Worm (Caenorhabditis elegans) whole organism, mixed stage, embryonic: Measurements from ENCODE around the gene bmk-1.

Experiments
- M03D4.4 ChIP-seq: sonication (generic microtip); optimal IDR thresholded peaks from 2 replicates; lab custom pipeline; 2017; ENCODE audit warnings: mild to moderate bottlenecking, missing genetic modification characterization, missing compliant biosample characterization
- bed-3 ChIP-seq: fragments of 200-800 bp; sonication (Bioruptor generic); optimal IDR thresholded peaks from 3 replicates; lab custom pipeline; 2018; ENCODE audit warnings: mild to moderate bottlenecking, missing genetic modification characterization, moderate library complexity, missing compliant biosample characterization
- blmp-1 ChIP-seq: fragments of 150-350 bp; optimal IDR thresholded peaks from 2 replicates; lab custom pipeline; 2014; ENCODE audit warnings: missing biosample characterization, missing genetic modification characterization
- ceh-83 ChIP-seq: fragments of 200-800 bp; sonication (Bioruptor generic); optimal IDR thresholded peaks from 2 replicates; lab custom pipeline; 2018; ENCODE audit warnings: mild to moderate bottlenecking, missing genetic modification characterization, missing compliant biosample characterization
- ces-1 ChIP-seq: fragments of 150-350 bp; optimal IDR thresholded peaks from 2 replicates; lab custom pipeline; 2014; ENCODE audit warnings: missing biosample characterization, missing genetic modification reagents, missing genetic modification characterization
- cnd-1 ChIP-seq: fragments of 200-800 bp; sonication (Bioruptor generic); optimal IDR thresholded peaks from 2 replicates; lab custom pipeline; 2018; ENCODE audit warnings: mild to moderate bottlenecking, missing genetic modification characterization, missing compliant biosample characterization
- drap-1 ChIP-seq: fragments of 200-800 bp; sonication (Bioruptor generic); optimal IDR thresholded peaks from 3 replicates; lab custom pipeline; 2018; ENCODE audit warnings: mild to moderate bottlenecking, missing genetic modification characterization, missing compliant biosample characterization
- flh-1 ChIP-seq: fragments of 200-800 bp; sonication (Bioruptor generic); optimal IDR thresholded peaks from 2 replicates; lab custom pipeline; 2018; ENCODE audit warnings: mild to moderate bottlenecking, missing genetic modification characterization, moderate library complexity, missing compliant biosample characterization
- ham-2 ChIP-seq: fragments of 200-800 bp; sonication (Bioruptor generic); optimal IDR thresholded peaks from 2 replicates; lab custom pipeline; 2018; ENCODE audit warnings: mild to moderate bottlenecking, missing genetic modification characterization, missing compliant biosample characterization
- hlh-1 ChIP-seq: fragments of 150-350 bp; optimal IDR thresholded peaks from 2 replicates; lab custom pipeline; 2014; ENCODE audit warnings: missing biosample characterization, missing genetic modification reagents, missing genetic modification characterization
- lin-13 ChIP-seq: fragments of 150-350 bp; optimal IDR thresholded peaks from 2 replicates; lab custom pipeline; 2014; ENCODE audit warnings: missing biosample characterization, missing genetic modification characterization
- lin-32 ChIP-seq: fragments of 200-800 bp; sonication (Bioruptor generic); optimal IDR thresholded peaks from 2 replicates; lab custom pipeline; 2018; ENCODE audit warnings: mild to moderate bottlenecking, missing genetic modification characterization, missing compliant biosample characterization
- lsy-2 ChIP-seq: fragments of 150-350 bp; optimal IDR thresholded peaks from 2 replicates; lab custom pipeline; 2014; ENCODE audit warnings: missing biosample characterization, missing genetic modification characterization
- mab-5 ChIP-seq: fragments of 150-350 bp; optimal IDR thresholded peaks from 2 replicates; lab custom pipeline; 2014; ENCODE audit warnings: missing biosample characterization, missing genetic modification characterization
- mep-1 ChIP-seq: fragments of 150-350 bp; optimal IDR thresholded peaks from 2 replicates; lab custom pipeline; 2017; ENCODE audit warnings: missing biosample characterization, missing genetic modification reagents, missing genetic modification characterization, inconsistent platforms
- mls-2 ChIP-seq: sonication (generic microtip); optimal IDR thresholded peaks from 2 replicates; lab custom pipeline; 2016; ENCODE audit warnings: mild to moderate bottlenecking, missing genetic modification characterization, moderate library complexity, missing compliant biosample characterization
- nhr-12 ChIP-seq: fragments of 150-350 bp; optimal IDR thresholded peaks from 2 replicates; lab custom pipeline; 2014; ENCODE audit warnings: missing biosample characterization, missing genetic modification characterization
- nhr-2 ChIP-seq: fragments of 150-350 bp; optimal IDR thresholded peaks from 2 replicates; lab custom pipeline; 2014; ENCODE audit warnings: missing biosample characterization, missing genetic modification characterization
- nhr-237 ChIP-seq: fragments of 150-350 bp; optimal IDR thresholded peaks from 2 replicates; lab custom pipeline; 2014; ENCODE audit warnings: missing biosample characterization, missing genetic modification characterization
- nhr-28 ChIP-seq: fragments of 150-350 bp; optimal IDR thresholded peaks from 2 replicates; lab custom pipeline; 2014; ENCODE audit warnings: missing biosample characterization, missing genetic modification characterization
- nhr-76 ChIP-seq: sonication (generic microtip); optimal IDR thresholded peaks from 2 replicates; lab custom pipeline; 2017; ENCODE audit warnings: missing biosample characterization, missing genetic modification characterization
- pha-4 ChIP-seq: fragments of 150-350 bp; optimal IDR thresholded peaks from 2 replicates; lab custom pipeline; 2018; ENCODE audit warnings: missing biosample characterization, missing genetic modification reagents, missing genetic modification characterization
- sem-2 ChIP-seq: fragments of 200-800 bp; sonication (Bioruptor generic); optimal IDR thresholded peaks from 2 replicates; lab custom pipeline; 2018; ENCODE audit warnings: mild to moderate bottlenecking, missing genetic modification characterization, missing compliant biosample characterization
- snpc-4 ChIP-seq: fragments of 150-350 bp; optimal IDR thresholded peaks from 2 replicates; lab custom pipeline; 2014; ENCODE audit warnings: missing biosample characterization, missing genetic modification characterization
- sptf-1 ChIP-seq: sonication (generic microtip); optimal IDR thresholded peaks from 2 replicates; lab custom pipeline; 2017; ENCODE audit warnings: mild to moderate bottlenecking, missing genetic modification characterization, moderate library complexity, missing compliant biosample characterization
- unc-120 ChIP-seq: sonication (generic microtip); optimal IDR thresholded peaks from 2 replicates; lab custom pipeline; 2017; ENCODE audit warnings: missing genetic modification characterization, missing compliant biosample characterization; ENCODE audit not compliant: poor library complexity, severe bottlenecking
- unc-39 ChIP-seq: fragments of 150-350 bp; optimal IDR thresholded peaks from 2 replicates; lab custom pipeline; 2014; ENCODE audit warnings: missing biosample characterization, missing genetic modification characterization
- unc-62 ChIP-seq: fragments of 150-350 bp; optimal IDR thresholded peaks from 2 replicates; lab custom pipeline; 2014; ENCODE audit warnings: missing biosample characterization, missing genetic modification reagents, missing genetic modification characterization
- zip-8 ChIP-seq: fragments of 150-350 bp; optimal IDR thresholded peaks from 2 replicates; lab custom pipeline; 2014; ENCODE audit warnings: missing biosample characterization, missing genetic modification characterization
- ztf-11 ChIP-seq: fragments of 150-350 bp; optimal IDR thresholded peaks from 2 replicates; lab custom pipeline; 2014; ENCODE audit warnings: missing biosample characterization, missing genetic modification characterization

bmk-1 gene

ce11 chrV:14427069-14427825 lies 29.5 kb downstream of the bmk-1 start (continued):
- TF ChIP-seq nhr-237 (tag; lab: Kevin White, UChicago): no peak
- peak; percentile 59 for TF ChIP-seq ces-1
- TF ChIP-seq zip-8: no peak
- peak; percentile 25 for TF ChIP-seq nhr-2 (tag; lab: Kevin White, UChicago)

- TF ChIP-seq zip-8 (no peak), mls-2 (no peak), unc-62 (GFP tag; lab: Kevin White, UChicago) (peak; percentile 51), ham-2 (GFP tag; lab: Kevin White, UChicago) (peak; percentile 42)
Measured at ce11 chrV:14426013-14426412, 30.8 kb downstream of the bmk-1 start.

- TF ChIP-seq hlh-1 (tag; lab: Kevin White, UChicago) (peak; percentile 12), cnd-1 (tag; lab: Kevin White, UChicago) (no peak), lin-13 (tag; lab: Kevin White, UChicago) (no peak), drap-1 (GFP tag; lab: Kevin White, UChicago) (peak; percentile 54), mep-1 (no peak), pha-4 (tag; lab: Kevin White, UChicago) (no peak), unc-120 (tag; lab: Kevin White, UChicago) (no peak), unc-62 (GFP tag; lab: Kevin White, UChicago) (no peak), flh-1 (GFP tag; lab: Kevin White, UChicago) (no peak), M03D4.4 (tag; lab: Kevin White, UChicago) (peak; percentile 46), unc-39 (tag; lab: Kevin White, UChicago) (no peak), lsy-2 (tag; lab: Kevin White, UChicago) (peak; percentile 18), sptf-1 (tag; lab: Kevin White, UChicago) (peak; percentile 36), mab-5 (tag; lab: Kevin White, UChicago) (no peak), snpc-4 (no peak), nhr-2 (tag; lab: Kevin White, UChicago) (peak; percentile 12), nhr-12 (tag; lab: Kevin White, UChicago) (no peak)
Measured at ce11 chrV:14424958-14425492, 31.8 kb downstream of the bmk-1 start, which contains the start of gene rrsr-1. TSS of gene rrsr-1 (minus strand) at chrV:14425008.

- TF ChIP-seq ces-1: peak; percentile 41
- no peak for TF ChIP-seq nhr-28 (tag; lab: Kevin White, UChicago)
- TF ChIP-seq sptf-1 (tag; lab: Kevin White, UChicago): no peak
- peak; percentile 21 for TF ChIP-seq mep-1
- TF ChIP-seq drap-1 (GFP tag; lab: Kevin White, UChicago): peak; percentile 69
- TF ChIP-seq nhr-237 (tag; lab: Kevin White, UChicago): peak; percentile 16
- no peak for TF ChIP-seq sem-2 (GFP tag; lab: Kevin White, UChicago)
- TF ChIP-seq, all 35 proteins: peak for 4
Measured at ce11 chrV:14423268-14423667, 33.5 kb downstream of the bmk-1 start, which contains the start of gene rpoa-12. TSS of gene rpoa-12 (minus strand) at chrV:14423304.

ce11 chrV:14422317-14422716 lies 34.5 kb downstream of the bmk-1 start, which contains the start of gene pas-1:
TSS of gene pas-1 (minus strand) at chrV:14422618.
- TF ChIP-seq lin-13 (tag; lab: Kevin White, UChicago) (no peak), sem-2 (GFP tag; lab: Kevin White, UChicago) (no peak), unc-62 (GFP tag; lab: Kevin White, UChicago) (no peak), nhr-76 (no peak), ztf-11 (tag; lab: Kevin White, UChicago) (no peak), nhr-2 (tag; lab: Kevin White, UChicago) (no peak), mep-1 (no peak), pha-4 (tag; lab: Kevin White, UChicago) (no peak)

- no peak for TF ChIP-seq lin-13 (tag; lab: Kevin White, UChicago)
- no peak for TF ChIP-seq ham-2 (GFP tag; lab: Kevin White, UChicago)
- no peak for TF ChIP-seq unc-62 (GFP tag; lab: Kevin White, UChicago)
- no peak for TF ChIP-seq bed-3 (GFP tag; lab: Kevin White, UChicago)
- TF ChIP-seq mls-2: no peak
- no peak for TF ChIP-seq lin-32 (GFP tag; lab: Kevin White, UChicago)
- TF ChIP-seq M03D4.4 (tag; lab: Kevin White, UChicago): no peak
- TF ChIP-seq mab-5 (tag; lab: Kevin White, UChicago): no peak
- no peak for TF ChIP-seq ceh-83
- no peak for TF ChIP-seq blmp-1 (tag; lab: Kevin White, UChicago)
- no peak for TF ChIP-seq unc-39 (tag; lab: Kevin White, UChicago)
- no peak for TF ChIP-seq drap-1 (GFP tag; lab: Kevin White, UChicago)
- TF ChIP-seq ces-1: no peak
- no peak for TF ChIP-seq lsy-2 (tag; lab: Kevin White, UChicago)
- no peak for TF ChIP-seq mep-1
- no peak for TF ChIP-seq nhr-12 (tag; lab: Kevin White, UChicago)
- no peak for TF ChIP-seq unc-120 (tag; lab: Kevin White, UChicago)
- no peak for TF ChIP-seq hlh-1 (tag; lab: Kevin White, UChicago)
Measured at ce11 chrV:14421325-14421724, 35.5 kb downstream of the bmk-1 start, which contains the start of gene dhs-22. TSS of gene dhs-22 (minus strand) at chrV:14421440.
